Worm (Caenorhabditis elegans): ENCODE results near the gene C10C5.5.

ce11 chrIV:9386038-9386437 is 4.8 kb downstream of the C10C5.5 start, which contains the start of gene daf-15:
- TF ChIP-seq mep-1 (tag; optimal IDR thresholded peaks at IDR 0.05) (no peak), rnt-1 (tag; optimal IDR thresholded peaks at IDR 0.05) (peak; percentile 64)
